Fruit fly (Drosophila melanogaster) whole organism: ENCODE results near the gene Ufsp2.

Experiments
- CG8478 ChIP-seq: fragments of >200 bp; optimal IDR thresholded peaks from 2 replicates; lab custom pipeline; 2018; ENCODE audit warnings: inconsistent platforms
- Dll ChIP-seq: fragments of >200 bp; optimal IDR thresholded peaks from 2 replicates; lab custom pipeline; 2017
- EcR ChIP-seq, 2 experiments: fragments of >200 bp; optimal IDR thresholded peaks; 2 replicates each; lab custom pipeline; 2017; ENCODE audit warnings: missing biosample characterization in 2 of 2, missing genetic modification characterization in 2 of 2, missing genetic modification reagents in 2 of 2
- pan ChIP-seq: fragments of >200 bp; optimal IDR thresholded peaks from 2 replicates; lab custom pipeline; 2017

DNA sequence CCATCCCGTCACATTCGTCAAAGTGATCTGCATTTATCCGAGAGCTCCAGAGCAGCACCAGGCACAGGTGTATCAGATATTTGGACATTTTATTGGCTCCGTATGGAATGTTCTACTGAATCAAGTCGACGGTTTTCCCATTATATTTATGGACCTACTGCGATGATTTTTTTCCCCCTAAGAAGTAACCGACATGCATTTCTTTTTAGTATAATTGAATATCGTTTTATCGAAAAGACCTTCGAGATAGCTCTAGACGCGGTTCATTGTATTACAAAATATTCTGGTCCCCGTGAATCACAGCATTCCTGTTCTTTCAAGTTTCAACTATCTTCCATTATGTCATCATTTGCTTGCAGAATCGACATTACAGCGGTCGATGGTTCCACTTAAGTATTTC lies 47.2 kb upstream of the Ufsp2 start, which contains the start of gene obst-H:
- TF ChIP-seq pan (lab: Kevin White, UChicago) = no peak
- no peak for TF ChIP-seq CG8478 (lab: Kevin White, UChicago)
- TF ChIP-seq Dll (lab: Kevin White, UChicago) = no peak
- no peak for TF ChIP-seq EcR (GFP tag; optimal IDR thresholded peaks at IDR 0.05; lab: Kevin White, UChicago)
